Fruit fly (Drosophila melanogaster) whole organism, embryonic: ENCODE data around the gene CG43233.
A peak's percentile ranks its signal among the peaks of the same experiment; 100 is the strongest.

Source experiments
- Abd-B ChIP-seq: fragments of 200-800 bp; sonication (Bioruptor generic); optimal IDR thresholded peaks from 2 replicates; lab custom pipeline; 2018; ENCODE audit warnings: missing biosample characterization, mild to moderate bottlenecking, missing genetic modification characterization, moderate library complexity
- Asciz ChIP-seq: fragments of 200-800 bp; sonication (Bioruptor generic); optimal IDR thresholded peaks from 2 replicates; lab custom pipeline; 2017; ENCODE audit warnings: missing biosample characterization, mild to moderate bottlenecking, missing genetic modification characterization, missing genetic modification reagents
- Atf3 ChIP-seq: fragments of 200-800 bp; sonication (Bioruptor generic); optimal IDR thresholded peaks from 3 replicates; lab custom pipeline; 2016; ENCODE audit warnings: missing biosample characterization, missing genetic modification characterization
- B-H1 ChIP-seq: fragments of 200-800 bp; sonication (Bioruptor generic); IDR thresholded peaks from 3 replicates; pipeline ENCODE4 v1.3.6; 2022; ENCODE audit warnings: missing biosample characterization, missing genetic modification characterization
- CG12236 ChIP-seq: fragments of 200-800 bp; sonication (Bioruptor generic); optimal IDR thresholded peaks from 2 replicates; lab custom pipeline; 2016; ENCODE audit warnings: missing biosample characterization, missing genetic modification characterization
- CG12299 ChIP-seq: fragments of 200-800 bp; sonication (Bioruptor generic); optimal IDR thresholded peaks from 2 replicates; lab custom pipeline; 2018; ENCODE audit warnings: missing biosample characterization, mild to moderate bottlenecking, missing genetic modification characterization
- CG1233 ChIP-seq: fragments of 200-800 bp; sonication (Bioruptor generic); optimal IDR thresholded peaks from 4 replicates; lab custom pipeline; 2018; ENCODE audit warnings: missing biosample characterization, mild to moderate bottlenecking, missing genetic modification characterization
- CG13287 ChIP-seq: fragments of 200-800 bp; sonication (Bioruptor generic); IDR thresholded peaks from 2 replicates; pipeline ENCODE4 v1.3.6; 2022; ENCODE audit warnings: missing biosample characterization, missing genetic modification characterization; ENCODE audit not compliant: partially characterized antibody
- CG13624 ChIP-seq: fragments of 200-800 bp; sonication (Bioruptor generic); optimal IDR thresholded peaks from 2 replicates; lab custom pipeline; 2016; ENCODE audit warnings: missing biosample characterization, missing genetic modification characterization
- CG14710 ChIP-seq: fragments of 200-800 bp; sonication (Bioruptor generic); optimal IDR thresholded peaks from 3 replicates; lab custom pipeline; 2019; ENCODE audit warnings: missing biosample characterization, mild to moderate bottlenecking, missing genetic modification characterization, moderate library complexity
- CG15601 ChIP-seq: fragments of 200-800 bp; sonication (Bioruptor generic); optimal IDR thresholded peaks from 3 replicates; lab custom pipeline; 2019; ENCODE audit warnings: missing biosample characterization, mild to moderate bottlenecking, missing genetic modification characterization, moderate library complexity
- CG17385 ChIP-seq: fragments of 200-800 bp; sonication (Bioruptor generic); optimal IDR thresholded peaks from 3 replicates; lab custom pipeline; 2018; ENCODE audit warnings: missing biosample characterization, mild to moderate bottlenecking, missing genetic modification characterization
- CG2678 ChIP-seq: fragments of 200-800 bp; sonication (Bioruptor generic); optimal IDR thresholded peaks from 3 replicates; lab custom pipeline; 2019; ENCODE audit warnings: missing biosample characterization, mild to moderate bottlenecking, missing genetic modification characterization, moderate library complexity
- CG31388 ChIP-seq: fragments of 200-800 bp; sonication (Bioruptor generic); optimal IDR thresholded peaks from 2 replicates; lab custom pipeline; 2016; ENCODE audit warnings: missing biosample characterization, missing genetic modification characterization
- CG3995 ChIP-seq: fragments of 200-800 bp; sonication (Bioruptor generic); optimal IDR thresholded peaks from 3 replicates; lab custom pipeline; 2016; ENCODE audit warnings: missing biosample characterization, missing genetic modification characterization
- CG4282 ChIP-seq: fragments of 200-800 bp; sonication (Bioruptor generic); optimal IDR thresholded peaks from 2 replicates; lab custom pipeline; 2016; ENCODE audit warnings: missing biosample characterization, missing genetic modification characterization
- CG5180 ChIP-seq: fragments of 200-800 bp; sonication (Bioruptor generic); optimal IDR thresholded peaks from 3 replicates; lab custom pipeline; 2017; ENCODE audit warnings: missing biosample characterization, missing genetic modification characterization, mild to moderate bottlenecking, moderate library complexity, missing genetic modification reagents
- CG6254 ChIP-seq: fragments of 200-800 bp; sonication (Bioruptor generic); optimal IDR thresholded peaks from 3 replicates; lab custom pipeline; 2017; ENCODE audit warnings: mild to moderate bottlenecking, missing biosample characterization, missing genetic modification reagents, missing genetic modification characterization
- CG8944 ChIP-seq: fragments of 200-800 bp; sonication (Bioruptor generic); optimal IDR thresholded peaks from 3 replicates; lab custom pipeline; 2016; ENCODE audit warnings: missing biosample characterization, missing genetic modification characterization
- CG9817 ChIP-seq: fragments of 200-800 bp; sonication (Bioruptor generic); optimal IDR thresholded peaks from 2 replicates; lab custom pipeline; 2018; ENCODE audit warnings: missing biosample characterization, mild to moderate bottlenecking, missing genetic modification characterization, moderate library complexity
- D ChIP-seq, 2 experiments: fragments of 200-800 bp in 1 of 2; fragments of >200 bp in 1 of 2; sonication (Bioruptor generic) in 1 of 2; optimal IDR thresholded peaks; 2 replicates in 1 of 2; 3 replicates in 1 of 2; lab custom pipeline; 2017; ENCODE audit warnings: mild to moderate bottlenecking in 1 of 2, missing biosample characterization in 1 of 2, missing genetic modification characterization in 1 of 2, missing genetic modification reagents in 1 of 2
- E2f1 ChIP-seq: fragments of 200-800 bp; sonication (Bioruptor generic); IDR thresholded peaks from 2 replicates; pipeline ENCODE4 v1.3.6; 2022; ENCODE audit warnings: missing biosample characterization, missing genetic modification characterization
- Eip74EF ChIP-seq, 2 experiments: fragments of 200-800 bp in 1 of 2; fragments of >200 bp in 1 of 2; sonication (Bioruptor generic) in 1 of 2; optimal IDR thresholded peaks; 2 replicates each; lab custom pipeline; 2017 to 2019; ENCODE audit warnings: missing biosample characterization in 2 of 2, missing genetic modification characterization in 2 of 2, mild to moderate bottlenecking in 1 of 2, moderate library complexity in 1 of 2
- Ets97D ChIP-seq: fragments of 200-800 bp; sonication (Bioruptor generic); optimal IDR thresholded peaks from 3 replicates; lab custom pipeline; 2016; ENCODE audit warnings: missing biosample characterization, missing genetic modification characterization
- Fer1 ChIP-seq: fragments of 200-800 bp; sonication (Bioruptor generic); optimal IDR thresholded peaks from 2 replicates; lab custom pipeline; 2017; ENCODE audit warnings: missing biosample characterization, mild to moderate bottlenecking, missing genetic modification characterization
- HLHmδ ChIP-seq: fragments of 200-800 bp; sonication (Bioruptor generic); optimal IDR thresholded peaks from 2 replicates; lab custom pipeline; 2018; ENCODE audit warnings: missing biosample characterization, mild to moderate bottlenecking, missing genetic modification characterization, moderate library complexity
- Kr ChIP-seq: fragments of 200-800 bp; sonication (Bioruptor generic); optimal IDR thresholded peaks from 2 replicates; lab custom pipeline; 2017; ENCODE audit warnings: missing biosample characterization, mild to moderate bottlenecking, missing genetic modification characterization
- Ravus ChIP-seq: fragments of 200-800 bp; sonication (Bioruptor generic); IDR thresholded peaks from 2 replicates; pipeline ENCODE4 v1.3.6; 2022; ENCODE audit warnings: missing biosample characterization, missing genetic modification characterization
- Six4 ChIP-seq: fragments of 200-800 bp; sonication (Bioruptor generic); optimal IDR thresholded peaks from 2 replicates; lab custom pipeline; 2016; ENCODE audit warnings: missing biosample characterization, missing genetic modification characterization
- chinmo ChIP-seq: fragments of 200-800 bp; sonication (Bioruptor generic); IDR thresholded peaks from 4 replicates; pipeline ENCODE4 v1.3.6; 2022; ENCODE audit warnings: missing biosample characterization, missing genetic modification characterization; ENCODE audit not compliant: partially characterized antibody
- chn ChIP-seq: fragments of 200-800 bp; sonication (Bioruptor generic); optimal IDR thresholded peaks from 2 replicates; lab custom pipeline; 2016; ENCODE audit warnings: missing biosample characterization, missing genetic modification characterization
- crc ChIP-seq: fragments of 200-800 bp; sonication (Bioruptor generic); optimal IDR thresholded peaks from 2 replicates; lab custom pipeline; 2016; ENCODE audit warnings: missing biosample characterization, missing genetic modification characterization
- cwo ChIP-seq: fragments of 200-800 bp; sonication (Bioruptor generic); optimal IDR thresholded peaks from 3 replicates; lab custom pipeline; 2017; ENCODE audit warnings: missing biosample characterization, missing genetic modification characterization, mild to moderate bottlenecking, moderate library complexity, missing genetic modification reagents
- dimm ChIP-seq: fragments of 200-800 bp; sonication (Bioruptor generic); IDR thresholded peaks from 2 replicates; pipeline ENCODE4 v1.3.6; 2022; ENCODE audit warnings: missing biosample characterization, missing genetic modification characterization
- disco-r ChIP-seq: fragments of 200-800 bp; sonication (Bioruptor generic); optimal IDR thresholded peaks from 2 replicates; lab custom pipeline; 2016; ENCODE audit warnings: missing biosample characterization, missing genetic modification characterization
- exex ChIP-seq: fragments of 200-800 bp; sonication (Bioruptor generic); optimal IDR thresholded peaks from 4 replicates; lab custom pipeline; 2018; ENCODE audit warnings: missing biosample characterization, mild to moderate bottlenecking, missing genetic modification characterization, moderate library complexity
- gem ChIP-seq: fragments of 200-800 bp; sonication (Bioruptor generic); optimal IDR thresholded peaks from 2 replicates; lab custom pipeline; 2019; ENCODE audit warnings: missing biosample characterization, mild to moderate bottlenecking, missing genetic modification characterization, moderate library complexity
- gro ChIP-seq: fragments of 200-800 bp; sonication (Bioruptor generic); optimal IDR thresholded peaks from 2 replicates; lab custom pipeline; 2016; ENCODE audit warnings: missing biosample characterization, missing genetic modification characterization
- her ChIP-seq: fragments of 200-800 bp; sonication (Bioruptor generic); optimal IDR thresholded peaks from 2 replicates; lab custom pipeline; 2016; ENCODE audit warnings: missing biosample characterization, missing genetic modification characterization
- jigr1 ChIP-seq: fragments of 200-800 bp; sonication (Bioruptor generic); IDR thresholded peaks from 3 replicates; pipeline ENCODE4 v1.3.6; 2022; ENCODE audit warnings: missing biosample characterization, missing genetic modification characterization
- jumu ChIP-seq: fragments of 200-800 bp; sonication (Bioruptor generic); optimal IDR thresholded peaks from 3 replicates; lab custom pipeline; 2016; ENCODE audit warnings: missing biosample characterization, missing genetic modification characterization
- pzg ChIP-seq: fragments of 200-800 bp; sonication (Bioruptor generic); optimal IDR thresholded peaks from 3 replicates; lab custom pipeline; 2018; ENCODE audit warnings: missing biosample characterization, mild to moderate bottlenecking, missing genetic modification characterization, moderate library complexity
- ranshi ChIP-seq: fragments of 200-800 bp; sonication (Bioruptor generic); IDR thresholded peaks from 2 replicates; pipeline ENCODE4 v1.3.6; 2022; ENCODE audit warnings: missing biosample characterization, missing genetic modification characterization
- sisA ChIP-seq: fragments of 200-800 bp; sonication (Bioruptor generic); IDR thresholded peaks from 2 replicates; pipeline ENCODE4 v1.3.6; 2022; ENCODE audit warnings: missing biosample characterization, missing genetic modification characterization
- slp2 ChIP-seq: fragments of 200-800 bp; sonication (Bioruptor generic); optimal IDR thresholded peaks from 2 replicates; lab custom pipeline; 2016; ENCODE audit warnings: missing biosample characterization, missing genetic modification characterization
- unpg ChIP-seq: fragments of 200-800 bp; sonication (Bioruptor generic); optimal IDR thresholded peaks from 3 replicates; lab custom pipeline; 2018; ENCODE audit warnings: missing biosample characterization, mild to moderate bottlenecking, missing genetic modification characterization, moderate library complexity
- vnd ChIP-seq: fragments of 200-800 bp; sonication (Bioruptor generic); IDR thresholded peaks from 3 replicates; pipeline ENCODE4 v1.3.6; 2022; ENCODE audit warnings: missing biosample characterization, missing genetic modification characterization; ENCODE audit not compliant: partially characterized antibody
- wek ChIP-seq: fragments of 200-800 bp; sonication (Bioruptor generic); optimal IDR thresholded peaks from 3 replicates; lab custom pipeline; 2018; ENCODE audit warnings: missing biosample characterization, mild to moderate bottlenecking, missing genetic modification characterization, moderate library complexity

The CG43233 gene

dm6 chr2L:20494423-20495052, 21.4 kb upstream of the CG43233 start, which contains the start of gene CG34007 (continued):
- TF ChIP-seq CG5180 (GFP tag; lab: Kevin White, UChicago) (peak; percentile 22), unpg (peak; percentile 90), pzg (GFP tag; lab: Kevin White, UChicago) (no peak), CG14710 (tag; lab: Kevin White, UChicago) (peak; percentile 93), E2f1 (peak; percentile 50; the same call in 1 of the 2 replicates), crc (GFP tag; lab: Kevin White, UChicago) (no peak), her (no peak), D (optimal IDR thresholded peaks at IDR 0.05; lab: Kevin White, UChicago) (no peak), D (GFP tag; optimal IDR thresholded peaks at IDR 0.05; lab: Kevin White, UChicago) (peak; percentile 85), Kr (GFP tag; lab: Kevin White, UChicago) (peak; percentile 34), ranshi (GFP tag; lab: Robert Waterston, UW) (peak; percentile 81), Atf3 (no peak), slp2 (no peak), B-H1 (GFP tag; lab: Robert Waterston, UW) (peak; percentile 29; the same call in 1 of the 3 replicates), exex (tag; lab: Kevin White, UChicago) (no peak), CG2678 (tag; lab: Kevin White, UChicago) (peak; percentile 89), CG1233 (peak; percentile 48), jigr1 (peak; percentile 28; the same call in 1 of the 3 replicates), CG17385 (peak; percentile 71), gem (tag; lab: Kevin White, UChicago) (peak; percentile 97), CG12299 (tag; lab: Kevin White, UChicago) (peak; percentile 75), chn (no peak), CG4282 (no peak), CG8944 (GFP tag; lab: Kevin White, UChicago) (no peak), sisA (GFP tag; lab: Robert Waterston, UW) (peak; percentile 60; the same call in 1 of the 2 replicates), Six4 (GFP tag; lab: Kevin White, UChicago) (peak; percentile 64), Fer1 (GFP tag; lab: Kevin White, UChicago) (peak; percentile 45), Ets97D (GFP tag; lab: Kevin White, UChicago) (no peak), Asciz (GFP tag; lab: Kevin White, UChicago) (peak; percentile 75), CG15601 (tag; lab: Kevin White, UChicago) (peak; percentile 94), jumu (no peak), cwo (GFP tag; lab: Kevin White, UChicago) (peak; percentile 40), Ravus (GFP tag; lab: Robert Waterston, UW) (peak; percentile 25), dimm (GFP tag; lab: Robert Waterston, UW) (no peak), CG13287 (GFP tag; lab: Robert Waterston, UW) (no peak), CG9817 (tag; lab: Kevin White, UChicago) (peak; percentile 63), Eip74EF (GFP tag; optimal IDR thresholded peaks at IDR 0.05; lab: Kevin White, UChicago) (peak in 1 of 2 experiments; percentile 91), CG12236 (GFP tag; lab: Kevin White, UChicago) (no peak), CG6254 (peak; percentile 72), CG13624 (GFP tag; lab: Kevin White, UChicago) (no peak), wek (GFP tag; lab: Kevin White, UChicago) (no peak), disco-r (GFP tag; lab: Kevin White, UChicago) (no peak), CG3995 (GFP tag; lab: Kevin White, UChicago) (no peak), CG31388 (GFP tag; lab: Kevin White, UChicago) (no peak), vnd (GFP tag; lab: Robert Waterston, UW) (no peak), Abd-B (GFP tag; lab: Kevin White, UChicago) (peak; percentile 74), chinmo (GFP tag; lab: Robert Waterston, UW) (peak; percentile 58; the same call in 1 of the 4 replicates), gro (GFP tag; lab: Kevin White, UChicago) (no peak), HLHmδ (GFP tag; lab: Kevin White, UChicago) (no peak)
